Fruit fly (Drosophila melanogaster) whole organism, pupa: ENCODE results near the gene eIF4G2.

Experiments
- CG10348 ChIP-seq: fragments of 200-800 bp; sonication (Bioruptor generic); IDR thresholded peaks from 2 replicates; pipeline ENCODE4 v1.3.6; 2022; ENCODE audit warnings: missing biosample characterization, missing genetic modification characterization
- CG13204 ChIP-seq: fragments of 200-800 bp; sonication (Bioruptor generic); optimal IDR thresholded peaks from 2 replicates; lab custom pipeline; 2018; ENCODE audit warnings: missing biosample characterization, mild to moderate bottlenecking, missing genetic modification characterization, moderate library complexity
- CG15710 ChIP-seq: fragments of 200-800 bp; sonication (Bioruptor generic); optimal IDR thresholded peaks from 2 replicates; lab custom pipeline; 2018; ENCODE audit warnings: missing biosample characterization, mild to moderate bottlenecking, missing genetic modification characterization, moderate library complexity
- CG17806 ChIP-seq: fragments of 200-800 bp; sonication (Bioruptor generic); optimal IDR thresholded peaks from 2 replicates; lab custom pipeline; 2018; ENCODE audit warnings: missing biosample characterization, mild to moderate bottlenecking, missing genetic modification characterization, moderate library complexity
- CG34367 ChIP-seq: fragments of 200-800 bp; sonication (Bioruptor generic); optimal IDR thresholded peaks from 2 replicates; lab custom pipeline; 2018; ENCODE audit warnings: missing biosample characterization, mild to moderate bottlenecking, missing genetic modification characterization
- CG4496 ChIP-seq: fragments of 200-800 bp; sonication (Bioruptor generic); IDR thresholded peaks from 3 replicates; pipeline ENCODE4 v1.3.6; 2022; ENCODE audit warnings: missing biosample characterization, missing genetic modification characterization
- CG8159 ChIP-seq: fragments of 200-800 bp; sonication (Bioruptor generic); optimal IDR thresholded peaks from 3 replicates; lab custom pipeline; 2018; ENCODE audit warnings: missing biosample characterization, mild to moderate bottlenecking, missing genetic modification characterization, moderate library complexity
- CG9948 ChIP-seq: fragments of 200-800 bp; sonication (Bioruptor generic); optimal IDR thresholded peaks from 2 replicates; lab custom pipeline; 2018; ENCODE audit warnings: missing biosample characterization, mild to moderate bottlenecking, missing genetic modification characterization, moderate library complexity
- D1 ChIP-seq: fragments of 200-800 bp; sonication (Bioruptor generic); optimal IDR thresholded peaks from 2 replicates; lab custom pipeline; 2018; ENCODE audit warnings: missing biosample characterization, mild to moderate bottlenecking, missing genetic modification characterization, moderate library complexity
- EcR ChIP-seq: fragments of 200-800 bp; sonication (Bioruptor generic); optimal IDR thresholded peaks from 3 replicates; lab custom pipeline; 2019; ENCODE audit warnings: missing biosample characterization, missing genetic modification characterization, mild to moderate bottlenecking, moderate library complexity, missing genetic modification reagents
- Pif1B ChIP-seq: fragments of 200-800 bp; sonication (Bioruptor generic); optimal IDR thresholded peaks from 3 replicates; lab custom pipeline; 2016; ENCODE audit warnings: missing biosample characterization, missing genetic modification characterization
- Snoo ChIP-seq: fragments of 200-800 bp; sonication (Bioruptor generic); optimal IDR thresholded peaks from 3 replicates; lab custom pipeline; 2017; ENCODE audit warnings: missing biosample characterization, mild to moderate bottlenecking, missing genetic modification characterization, inconsistent platforms
- gl ChIP-seq: fragments of 200-800 bp; sonication (Bioruptor generic); optimal IDR thresholded peaks from 2 replicates; lab custom pipeline; 2018; ENCODE audit warnings: missing biosample characterization, mild to moderate bottlenecking, missing genetic modification characterization
- rn ChIP-seq: fragments of 200-800 bp; sonication (Bioruptor generic); IDR thresholded peaks from 2 replicates; pipeline ENCODE4 v1.3.6; 2022; ENCODE audit warnings: missing biosample characterization, missing genetic modification characterization

DNA sequence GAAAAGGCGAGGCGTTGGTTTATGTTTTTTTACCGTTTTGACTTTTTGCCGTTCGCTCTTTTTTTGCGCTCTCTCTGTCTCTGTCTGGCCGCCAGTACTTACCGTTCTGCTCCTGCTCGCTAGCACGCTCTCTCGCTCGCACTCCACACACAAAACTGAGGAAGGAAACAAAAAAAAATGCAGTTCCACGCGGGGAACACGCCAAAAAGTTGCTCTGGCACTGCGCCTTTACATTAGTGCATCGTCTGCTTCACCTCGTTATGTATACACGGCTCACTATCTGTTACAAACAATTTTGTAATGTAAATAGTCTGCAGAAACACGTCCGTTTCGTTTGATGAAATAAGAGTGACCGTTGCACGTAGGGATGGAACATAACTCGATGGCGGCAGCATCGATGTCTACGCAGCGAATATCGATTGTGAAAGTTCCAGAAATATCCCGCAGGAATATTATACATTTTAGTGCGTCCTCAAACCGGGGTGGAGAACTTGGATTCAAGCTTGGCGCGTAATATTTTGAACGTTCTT, at the start of gene eIF4G2, which contains the start of gene CG33111:
- TF ChIP-seq CG8159: peak; percentile 42
- TF ChIP-seq gl: peak; percentile 40
- TF ChIP-seq CG10348 (GFP tag; lab: Robert Waterston, UW): no peak
- peak; percentile 48 for TF ChIP-seq CG34367 (tag; lab: Kevin White, UChicago)
- TF ChIP-seq Pif1B (GFP tag; lab: Kevin White, UChicago): no peak
- TF ChIP-seq D1: no peak
- peak; percentile 33 for TF ChIP-seq EcR (GFP tag; lab: Kevin White, UChicago)
- peak; percentile 31 for TF ChIP-seq Snoo (tag; lab: Kevin White, UChicago)
- TF ChIP-seq CG15710 (tag; lab: Kevin White, UChicago): peak; percentile 30
- peak; percentile 27 for TF ChIP-seq CG9948 (tag; lab: Kevin White, UChicago)
- no peak for TF ChIP-seq rn (GFP tag; lab: Robert Waterston, UW)
- TF ChIP-seq CG4496 (GFP tag; lab: Robert Waterston, UW): peak; percentile 63; the same call in 2 of the 3 replicates
- peak; percentile 30 for TF ChIP-seq CG17806 (tag; lab: Kevin White, UChicago)
- TF ChIP-seq CG13204 (GFP tag; lab: Kevin White, UChicago): peak; percentile 31
